Fruit fly (Drosophila melanogaster): ENCODE results near the gene yellow-k.
A peak's percentile ranks its signal among the peaks of the same experiment; 100 is the strongest.

The yellow-k gene

dm6 chr3L:15531423-15532325 lies 11.3 kb downstream of the yellow-k start, which contains the start of gene CG43248:
Gene CG43248 (minus strand): TSS chr3L:15531473.
- no peak for TF ChIP-seq ey (GFP tag; optimal IDR thresholded peaks at IDR 0.05)
- no peak for TF ChIP-seq foxo (GFP tag; optimal IDR thresholded peaks at IDR 0.05)
- TF ChIP-seq CG32264 (GFP tag; optimal IDR thresholded peaks at IDR 0.05) = no peak
- TF ChIP-seq CrebA (GFP tag; optimal IDR thresholded peaks at IDR 0.05; ENCODE audit: borderline replicate concordance) = no peak
- TF ChIP-seq pan (optimal IDR thresholded peaks at IDR 0.05) = no peak
- TF ChIP-seq Mio (GFP tag; optimal IDR thresholded peaks at IDR 0.05) = no peak
- TF ChIP-seq sage (GFP tag; optimal IDR thresholded peaks at IDR 0.05) = no peak
- TF ChIP-seq dmrt93B (GFP tag; optimal IDR thresholded peaks at IDR 0.05) = no peak
- TF ChIP-seq Dif (GFP tag; optimal IDR thresholded peaks at IDR 0.05; ENCODE audit: partially characterized antibody) = no peak
- no peak for TF ChIP-seq CG9705 (GFP tag; optimal IDR thresholded peaks at IDR 0.05)

DNA sequence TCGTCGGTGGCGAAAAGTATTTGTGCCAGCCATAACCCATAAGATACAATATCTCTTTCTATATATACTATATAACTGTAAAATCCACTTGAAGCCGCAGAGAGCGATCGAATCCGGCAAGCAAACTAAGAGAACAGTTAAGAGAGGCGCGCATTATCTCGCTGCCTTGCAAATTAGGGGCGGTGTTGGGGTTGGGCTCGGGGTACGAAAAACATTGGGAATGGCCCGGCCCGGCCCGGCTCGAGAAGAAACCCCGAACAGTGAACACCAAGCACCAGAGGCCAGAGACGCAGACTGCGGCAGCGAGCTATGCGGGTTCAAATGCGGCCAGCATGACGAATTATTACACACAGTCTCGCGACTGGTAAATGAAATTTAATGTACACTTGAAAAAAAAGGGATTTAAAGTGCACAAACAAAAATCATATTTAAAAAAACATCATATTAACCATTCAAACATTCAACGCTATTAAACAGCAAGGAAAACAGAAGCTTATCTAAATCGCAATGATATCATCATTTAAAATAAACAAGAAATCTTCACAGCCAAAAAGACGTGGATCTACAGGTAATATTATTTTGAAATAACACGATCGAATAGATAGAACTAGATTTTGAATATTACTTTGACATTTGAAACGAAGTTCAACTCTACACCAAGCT lies 12.1 kb downstream of the yellow-k start:
- TF ChIP-seq GATAd (GFP tag; optimal IDR thresholded peaks at IDR 0.05) (no peak), dl (GFP tag; optimal IDR thresholded peaks at IDR 0.05; ENCODE audit: insufficient read depth in 1 of 2, partially characterized antibody in 2 of 2) (peak; percentile 58 to 72), woc (GFP tag; optimal IDR thresholded peaks at IDR 0.05) (peak; percentile 37), CrebA (GFP tag; optimal IDR thresholded peaks at IDR 0.05; ENCODE audit: borderline replicate concordance) (peak; percentile 63), pan (optimal IDR thresholded peaks at IDR 0.05) (no peak), HLH106 (tag; optimal IDR thresholded peaks at IDR 0.05) (peak; percentile 71), CG9705 (GFP tag; optimal IDR thresholded peaks at IDR 0.05) (no peak), OdsH (GFP tag; optimal IDR thresholded peaks at IDR 0.05) (no peak), foxo (GFP tag; optimal IDR thresholded peaks at IDR 0.05) (peak in 1 of 2 experiments; percentile 53), Myc (optimal IDR thresholded peaks at IDR 0.05) (no peak), Hr78 (GFP tag; optimal IDR thresholded peaks at IDR 0.05) (no peak), N (GFP tag; optimal IDR thresholded peaks at IDR 0.05) (no peak), psq (GFP tag; optimal IDR thresholded peaks at IDR 0.05) (peak; percentile 21), Jra (GFP tag; optimal IDR thresholded peaks at IDR 0.05) (peak; percentile 25), Rel (GFP tag; optimal IDR thresholded peaks at IDR 0.05) (peak; percentile 90), Rel (tag; optimal IDR thresholded peaks at IDR 0.05) (peak; percentile 97), dmrt93B (GFP tag; optimal IDR thresholded peaks at IDR 0.05) (peak; percentile 67), Vsx2 (GFP tag; optimal IDR thresholded peaks at IDR 0.05; ENCODE audit: partially characterized antibody) (no peak), br (GFP tag; optimal IDR thresholded peaks at IDR 0.05) (peak; percentile 21), tai (GFP tag; optimal IDR thresholded peaks at IDR 0.05) (peak; percentile 42), fru (GFP tag; optimal IDR thresholded peaks at IDR 0.05) (peak; percentile 62), ey (GFP tag; optimal IDR thresholded peaks at IDR 0.05) (peak; percentile 36), Hnf4 (GFP tag; optimal IDR thresholded peaks at IDR 0.05) (no peak), Abd-B (GFP tag; optimal IDR thresholded peaks at IDR 0.05) (no peak), sv (GFP tag; optimal IDR thresholded peaks at IDR 0.05) (no peak), dsf (GFP tag; optimal IDR thresholded peaks at IDR 0.05; ENCODE audit: borderline replicate concordance) (no peak), Dfd (GFP tag; optimal IDR thresholded peaks at IDR 0.05) (no peak), brk (GFP tag; optimal IDR thresholded peaks at IDR 0.05) (peak; percentile 5), h (GFP tag; optimal IDR thresholded peaks at IDR 0.05) (peak; percentile 55), jim (GFP tag; optimal IDR thresholded peaks at IDR 0.05) (no peak), Mio (GFP tag; optimal IDR thresholded peaks at IDR 0.05) (no peak), Sp1 (GFP tag; optimal IDR thresholded peaks at IDR 0.05) (peak; percentile 26), Dif (GFP tag; optimal IDR thresholded peaks at IDR 0.05; ENCODE audit: partially characterized antibody) (peak; percentile 89), lola (GFP tag; optimal IDR thresholded peaks at IDR 0.05) (no peak), CG32264 (GFP tag; optimal IDR thresholded peaks at IDR 0.05) (peak; percentile 13), sage (GFP tag; optimal IDR thresholded peaks at IDR 0.05) (peak; percentile 68), rgr (GFP tag; optimal IDR thresholded peaks at IDR 0.05) (peak; percentile 23), Hr83 (GFP tag; optimal IDR thresholded peaks at IDR 0.05; ENCODE audit: poor library complexity, severe bottlenecking) (peak; percentile 28), usp (GFP tag; optimal IDR thresholded peaks at IDR 0.05) (no peak)
